Worm (Caenorhabditis elegans) whole organism, young adult: Measurements from ENCODE around the gene unc-36.

Source experiments
- F37B4.10 ChIP-seq: fragments of 200-800 bp; sonication (Bioruptor generic); IDR thresholded peaks from 2 replicates; pipeline ENCODE4 v1.3.6; 2022; ENCODE audit warnings: missing genetic modification characterization, missing compliant biosample characterization
- ama-1 ChIP-seq, 3 experiments: fragments of 150-350 bp in 1 of 3; sonication (generic microtip) in 2 of 3; optimal IDR thresholded peaks; 2 replicates each; lab custom pipeline; 2014 to 2018; ENCODE audit warnings: missing biosample characterization in 2 of 3, missing genetic modification characterization in 2 of 3, missing genetic modification reagents in 2 of 3
- dpl-1 ChIP-seq: fragments of 150-350 bp; optimal IDR thresholded peaks from 2 replicates; lab custom pipeline; 2014; ENCODE audit warnings: missing biosample characterization, missing genetic modification reagents, missing genetic modification characterization
- lir-1 ChIP-seq: fragments of 200-800 bp; sonication (Bioruptor generic); conservative IDR thresholded peaks from 2 replicates; pipeline ENCODE4 v1.3.6; 2022; ENCODE audit warnings: missing genetic modification reagents, missing genetic modification characterization, missing compliant biosample characterization
- lsl-1 ChIP-seq: fragments of 200-800 bp; sonication (Bioruptor generic); optimal IDR thresholded peaks from 2 replicates; lab custom pipeline; 2018; ENCODE audit warnings: mild to moderate bottlenecking, missing genetic modification characterization, moderate library complexity, missing compliant biosample characterization
- mel-28 ChIP-seq: sonication (generic microtip); optimal IDR thresholded peaks from 2 replicates; lab custom pipeline; 2016; ENCODE audit warnings: borderline replicate concordance, mild to moderate bottlenecking, missing genetic modification characterization, missing compliant biosample characterization
- repo-1 ChIP-seq: sonication (generic microtip); optimal IDR thresholded peaks from 2 replicates; lab custom pipeline; 2017; ENCODE audit warnings: mild to moderate bottlenecking, missing genetic modification characterization, missing compliant biosample characterization
- snpc-4 ChIP-seq, 5 experiments: fragments of 150-350 bp in 1 of 5; sonication (generic microtip) in 4 of 5; optimal IDR thresholded peaks; 2 replicates each; lab custom pipeline; 2014 to 2018; ENCODE audit warnings: missing genetic modification characterization in 5 of 5, missing biosample characterization in 3 of 5, antibody characterized with exemption in 2 of 5, mild to moderate bottlenecking in 2 of 5, missing compliant biosample characterization in 2 of 5, missing genotype in 2 of 5, moderate library complexity in 2 of 5, missing genetic modification reagents in 1 of 5
- somi-1 ChIP-seq: fragments of 200-800 bp; sonication (Bioruptor generic); optimal IDR thresholded peaks from 2 replicates; lab custom pipeline; 2018; ENCODE audit warnings: mild to moderate bottlenecking, missing genetic modification characterization, missing compliant biosample characterization
- unc-130 ChIP-seq: sonication (generic microtip); optimal IDR thresholded peaks from 2 replicates; lab custom pipeline; 2016; ENCODE audit warnings: missing genetic modification reagents, missing genetic modification characterization, missing compliant biosample characterization
- zim-3 ChIP-seq: sonication (generic microtip); optimal IDR thresholded peaks from 2 replicates; lab custom pipeline; 2017; ENCODE audit warnings: mild to moderate bottlenecking, missing genetic modification characterization, moderate library complexity, missing compliant biosample characterization
- ztf-28 ChIP-seq: fragments of 200-800 bp; sonication (Bioruptor generic); IDR thresholded peaks from 2 replicates; pipeline ENCODE4 v1.3.6; 2022; ENCODE audit warnings: missing genetic modification reagents, missing genetic modification characterization, missing compliant biosample characterization

ce11 chrIII:8191695-8192094 is 9.3 kb downstream of the unc-36 start, which contains the start of gene C50C3.1:
- no peak for TF ChIP-seq dpl-1 (GFP tag; lab: Kevin White, UChicago)
- no peak for TF ChIP-seq F37B4.10
- no peak for TF ChIP-seq mel-28
- TF ChIP-seq lsl-1 (GFP tag; lab: Kevin White, UChicago), result peak; percentile 48
- TF ChIP-seq repo-1 (tag; lab: Kevin White, UChicago), result no peak
- no peak for TF ChIP-seq ama-1 (optimal IDR thresholded peaks at IDR 0.05; lab: Kevin White, UChicago)
- TF ChIP-seq ama-1 (GFP tag; optimal IDR thresholded peaks at IDR 0.05; lab: Kevin White, UChicago), result no peak
- no peak for TF ChIP-seq zim-3 (tag; lab: Kevin White, UChicago)
- no peak for TF ChIP-seq lir-1 (GFP tag; lab: Robert Waterston, UW)
- no peak for TF ChIP-seq snpc-4 (GFP tag; optimal IDR thresholded peaks at IDR 0.05; lab: Kevin White, UChicago)
- TF ChIP-seq snpc-4 (tag; optimal IDR thresholded peaks at IDR 0.05; lab: Kevin White, UChicago), result no peak
- no peak for TF ChIP-seq ztf-28 (GFP tag; lab: Robert Waterston, UW)
- TF ChIP-seq somi-1 (GFP tag; lab: Kevin White, UChicago), result no peak
- TF ChIP-seq unc-130 (GFP tag; lab: Kevin White, UChicago), result no peak
